Worm (Caenorhabditis elegans) whole organism, young adult: ENCODE measurements around the gene polg-1.

Experiments used
- ceh-100 ChIP-seq: fragments of 200-800 bp; sonication (Bioruptor generic); IDR thresholded peaks from 2 replicates; pipeline ENCODE4 v1.3.6; 2022; ENCODE audit warnings: missing genetic modification reagents, missing genetic modification characterization, missing compliant biosample characterization
- nhr-90 ChIP-seq: sonication (generic microtip); optimal IDR thresholded peaks from 2 replicates; lab custom pipeline; 2016; ENCODE audit warnings: missing genotype, mild to moderate bottlenecking, missing genetic modification characterization, missing compliant biosample characterization
- pha-4 ChIP-seq: fragments of 150-350 bp; sonication (generic microtip); optimal IDR thresholded peaks from 2 replicates; lab custom pipeline; 2014; ENCODE audit warnings: missing biosample characterization, missing genetic modification reagents, missing genetic modification characterization

DNA sequence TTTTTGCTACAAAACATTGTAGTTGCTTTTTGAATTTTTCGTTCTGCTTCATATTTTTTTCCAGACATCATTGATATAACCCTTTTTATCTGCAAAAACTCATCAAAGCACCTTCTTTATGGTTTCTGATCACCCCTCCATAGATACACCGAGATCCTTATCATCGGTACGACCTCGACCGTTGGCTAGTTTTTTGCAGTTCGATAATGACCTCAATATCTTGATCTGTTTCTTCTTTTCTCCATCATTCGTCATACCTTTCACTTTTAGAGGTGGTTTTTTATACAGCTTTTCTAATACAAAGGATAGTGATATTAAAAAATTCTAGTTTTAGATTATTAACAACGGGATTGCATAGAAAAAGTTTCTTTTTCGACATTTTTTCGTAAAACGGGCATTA is 39.7 kb upstream of the polg-1 start:
- no peak for TF ChIP-seq pha-4 (tag; lab: Kevin White, UChicago)
- TF ChIP-seq nhr-90 (tag; lab: Kevin White, UChicago), result no peak
- TF ChIP-seq ceh-100 (GFP tag; lab: Robert Waterston, UW), result no peak
